Worm (Caenorhabditis elegans): ENCODE results near the gene srj-9.

- TF ChIP-seq nhr-12 (tag; optimal IDR thresholded peaks at IDR 0.05) (no peak), ceh-90 (tag; optimal IDR thresholded peaks at IDR 0.05) (no peak), ces-1 (GFP tag; optimal IDR thresholded peaks at IDR 0.05) (no peak), sox-4 (tag; optimal IDR thresholded peaks at IDR 0.05) (no peak), nhr-237 (tag; optimal IDR thresholded peaks at IDR 0.05) (peak; percentile 67), lsy-2 (tag; optimal IDR thresholded peaks at IDR 0.05) (peak; percentile 68 to 88), ama-1 (optimal IDR thresholded peaks at IDR 0.05) (no peak), lin-35 (GFP tag; optimal IDR thresholded peaks at IDR 0.05) (peak; percentile 70 to 87), lin-39 (tag; optimal IDR thresholded peaks at IDR 0.05) (no peak)
These were observed 40.7 kb upstream of the srj-9 start for ce11 chrV:3391005-3391404.
